Worm (Caenorhabditis elegans) whole organism, L1 larva: ENCODE data around the gene fmi-1.

Experiments used
- C16A3.4 ChIP-seq: fragments of 150-350 bp; optimal IDR thresholded peaks from 2 replicates; lab custom pipeline; 2014; ENCODE audit warnings: missing biosample characterization, missing genetic modification characterization
- aha-1 ChIP-seq: fragments of 150-350 bp; optimal IDR thresholded peaks from 2 replicates; lab custom pipeline; 2014; ENCODE audit warnings: missing biosample characterization, missing genetic modification characterization
- alr-1 ChIP-seq: fragments of 200-800 bp; sonication (Bioruptor generic); optimal IDR thresholded peaks from 2 replicates; lab custom pipeline; 2018; ENCODE audit warnings: borderline replicate concordance, mild to moderate bottlenecking, missing genetic modification characterization, missing compliant biosample characterization
- aly-2 ChIP-seq: fragments of 150-350 bp; optimal IDR thresholded peaks from 2 replicates; lab custom pipeline; 2014; ENCODE audit warnings: missing biosample characterization, missing genetic modification characterization
- ceh-63 ChIP-seq: fragments of 200-800 bp; sonication (Bioruptor generic); optimal IDR thresholded peaks from 2 replicates; lab custom pipeline; 2018; ENCODE audit warnings: mild to moderate bottlenecking, missing genetic modification characterization, missing compliant biosample characterization
- ceh-82 ChIP-seq, 3 experiments: fragments of 150-350 bp in 1 of 3; sonication (generic microtip) in 2 of 3; optimal IDR thresholded peaks; 2 replicates each; lab custom pipeline; 2014 to 2017; ENCODE audit warnings: missing biosample characterization in 3 of 3, missing genetic modification characterization in 3 of 3
- ces-1 ChIP-seq: fragments of 150-350 bp; optimal IDR thresholded peaks from 2 replicates; lab custom pipeline; 2014; ENCODE audit warnings: missing biosample characterization, missing genetic modification reagents, missing genetic modification characterization
- dsc-1 ChIP-seq: sonication (generic microtip); optimal IDR thresholded peaks from 2 replicates; lab custom pipeline; 2016; ENCODE audit warnings: mild to moderate bottlenecking, missing genetic modification characterization, missing compliant biosample characterization
- efl-1 ChIP-seq, 4 experiments: fragments of 150-350 bp; optimal IDR thresholded peaks in 3 of 4; peaks in 1 of 4; 1 replicate in 1 of 4; 2 replicates in 3 of 4; lab custom pipeline; 2014; ENCODE audit warnings: missing biosample characterization in 2 of 4, missing genetic modification characterization in 2 of 4, missing genetic modification reagents in 2 of 4
- egl-27 ChIP-seq, 2 experiments: fragments of 150-350 bp in 1 of 2; sonication (generic microtip); optimal IDR thresholded peaks; 3 replicates each; lab custom pipeline; 2017 to 2018; ENCODE audit warnings: missing biosample characterization in 2 of 2, missing genetic modification characterization in 2 of 2, missing genetic modification reagents in 2 of 2
- elt-2 ChIP-seq: sonication (generic microtip); optimal IDR thresholded peaks from 2 replicates; lab custom pipeline; 2016; ENCODE audit warnings: missing genetic modification characterization, mild to moderate bottlenecking, inconsistent platforms, missing compliant biosample characterization, missing genetic modification reagents
- fkh-10 ChIP-seq: sonication (generic microtip); optimal IDR thresholded peaks from 2 replicates; lab custom pipeline; 2017; ENCODE audit warnings: missing biosample characterization, missing genetic modification reagents, missing genetic modification characterization
- fos-1 ChIP-seq: fragments of 150-350 bp; optimal IDR thresholded peaks from 2 replicates; lab custom pipeline; 2014; ENCODE audit warnings: missing biosample characterization, missing genetic modification characterization
- hlh-17 ChIP-seq: fragments of 200-800 bp; sonication (Bioruptor generic); optimal IDR thresholded peaks from 2 replicates; lab custom pipeline; 2018; ENCODE audit warnings: missing genetic modification characterization, mild to moderate bottlenecking, missing compliant biosample characterization, moderate library complexity, borderline replicate concordance
- irx-1 ChIP-seq: sonication (generic microtip); optimal IDR thresholded peaks from 2 replicates; lab custom pipeline; 2016; ENCODE audit warnings: missing genetic modification characterization, missing compliant biosample characterization
- jun-1 ChIP-seq: fragments of 150-350 bp; optimal IDR thresholded peaks from 2 replicates; lab custom pipeline; 2014; ENCODE audit warnings: missing biosample characterization, missing genetic modification reagents, missing genetic modification characterization
- lin-13 ChIP-seq: fragments of 150-350 bp; optimal IDR thresholded peaks from 2 replicates; lab custom pipeline; 2014; ENCODE audit warnings: missing biosample characterization, missing genetic modification reagents, missing genetic modification characterization
- lin-15B ChIP-seq: fragments of 150-350 bp; sonication (generic microtip); optimal IDR thresholded peaks from 3 replicates; lab custom pipeline; 2014; ENCODE audit warnings: missing biosample characterization, missing genetic modification characterization
- lin-35 ChIP-seq, 2 experiments: fragments of 150-350 bp; optimal IDR thresholded peaks; 2 replicates each; lab custom pipeline; 2014; ENCODE audit warnings: missing biosample characterization in 2 of 2, missing genetic modification characterization in 2 of 2, missing genetic modification reagents in 2 of 2
- lin-39 ChIP-seq: fragments of 150-350 bp; optimal IDR thresholded peaks from 2 replicates; lab custom pipeline; 2014; ENCODE audit warnings: missing biosample characterization, missing genetic modification reagents, missing genetic modification characterization
- lir-3 ChIP-seq: sonication (generic microtip); optimal IDR thresholded peaks from 2 replicates; lab custom pipeline; 2016; ENCODE audit warnings: mild to moderate bottlenecking, missing genetic modification characterization, moderate library complexity, missing compliant biosample characterization; ENCODE audit not compliant: poor library complexity
- lsy-2 ChIP-seq, 2 experiments: fragments of 150-350 bp; optimal IDR thresholded peaks; 2 replicates each; lab custom pipeline; 2014; ENCODE audit warnings: missing biosample characterization in 2 of 2, missing genetic modification characterization in 2 of 2
- mdl-1 ChIP-seq, 2 experiments: fragments of 150-350 bp; optimal IDR thresholded peaks; 2 replicates each; lab custom pipeline; 2014 to 2017; ENCODE audit warnings: missing biosample characterization in 2 of 2, missing genetic modification characterization in 2 of 2, inconsistent platforms in 1 of 2
- mef-2 ChIP-seq: fragments of 150-350 bp; optimal IDR thresholded peaks from 2 replicates; lab custom pipeline; 2014; ENCODE audit warnings: missing biosample characterization, missing genetic modification characterization
- mep-1 ChIP-seq: fragments of 150-350 bp; optimal IDR thresholded peaks from 2 replicates; lab custom pipeline; 2014; ENCODE audit warnings: missing biosample characterization, missing genetic modification characterization
- nhr-11 ChIP-seq: fragments of 150-350 bp; optimal IDR thresholded peaks from 2 replicates; lab custom pipeline; 2014; ENCODE audit warnings: missing biosample characterization, missing genetic modification characterization
- nhr-28 ChIP-seq: fragments of 150-350 bp; optimal IDR thresholded peaks from 2 replicates; lab custom pipeline; 2014; ENCODE audit warnings: missing biosample characterization, missing genetic modification characterization
- nhr-47 ChIP-seq: sonication (generic microtip); optimal IDR thresholded peaks from 2 replicates; lab custom pipeline; 2016; ENCODE audit warnings: mild to moderate bottlenecking, missing genetic modification characterization, moderate library complexity, missing compliant biosample characterization
- nhr-71 ChIP-seq: sonication (generic microtip); optimal IDR thresholded peaks from 2 replicates; lab custom pipeline; 2016; ENCODE audit warnings: mild to moderate bottlenecking, missing genetic modification characterization, moderate library complexity, missing compliant biosample characterization
- nhr-77 ChIP-seq: fragments of 150-350 bp; optimal IDR thresholded peaks from 2 replicates; lab custom pipeline; 2014; ENCODE audit warnings: missing biosample characterization, missing genetic modification characterization
- nhr-85 ChIP-seq: sonication (generic microtip); peaks from one replicate; lab custom pipeline; 2016; ENCODE audit warnings: missing genetic modification characterization, inconsistent platforms, missing compliant biosample characterization
- pag-3 ChIP-seq: sonication (generic microtip); optimal IDR thresholded peaks from 2 replicates; lab custom pipeline; 2017; ENCODE audit warnings: missing genetic modification characterization, mild to moderate bottlenecking, missing compliant biosample characterization, antibody characterized with exemption, borderline replicate concordance; ENCODE audit not compliant: insufficient read depth
- pax-3 ChIP-seq: fragments of 200-800 bp; sonication (Bioruptor generic); optimal IDR thresholded peaks from 2 replicates; lab custom pipeline; 2018; ENCODE audit warnings: mild to moderate bottlenecking, missing genetic modification characterization, moderate library complexity, missing compliant biosample characterization
- pqm-1 ChIP-seq: sonication (generic microtip); optimal IDR thresholded peaks from 3 replicates; lab custom pipeline; 2017; ENCODE audit warnings: missing biosample characterization, missing genetic modification characterization
- snu-23 ChIP-seq: sonication (generic microtip); optimal IDR thresholded peaks from 2 replicates; lab custom pipeline; 2016; ENCODE audit warnings: missing genetic modification characterization, missing compliant biosample characterization
- sox-4 ChIP-seq: sonication (generic microtip); optimal IDR thresholded peaks from 2 replicates; lab custom pipeline; 2016; ENCODE audit warnings: missing genetic modification characterization, missing compliant biosample characterization
- sptf-1 ChIP-seq: fragments of 150-350 bp; optimal IDR thresholded peaks from 2 replicates; lab custom pipeline; 2014; ENCODE audit warnings: missing biosample characterization, missing genetic modification characterization
- sup-37 ChIP-seq: fragments of 200-800 bp; sonication (Bioruptor generic); optimal IDR thresholded peaks from 2 replicates; lab custom pipeline; 2018; ENCODE audit warnings: mild to moderate bottlenecking, missing genetic modification characterization, missing compliant biosample characterization
- swsn-7 ChIP-seq: sonication (generic microtip); optimal IDR thresholded peaks from 2 replicates; lab custom pipeline; 2016; ENCODE audit warnings: missing genetic modification characterization, missing compliant biosample characterization
- tbx-2 ChIP-seq: sonication (generic microtip); optimal IDR thresholded peaks from 2 replicates; lab custom pipeline; 2016; ENCODE audit warnings: missing genetic modification characterization, missing compliant biosample characterization
- tlp-1 ChIP-seq: fragments of 150-350 bp; optimal IDR thresholded peaks from 2 replicates; lab custom pipeline; 2014; ENCODE audit warnings: missing biosample characterization, missing genetic modification characterization
- unc-130 ChIP-seq: fragments of 150-350 bp; optimal IDR thresholded peaks from 2 replicates; lab custom pipeline; 2017; ENCODE audit warnings: missing biosample characterization, missing genetic modification characterization, inconsistent platforms
- unc-30 ChIP-seq: sonication (generic microtip); optimal IDR thresholded peaks from 2 replicates; lab custom pipeline; 2017; ENCODE audit warnings: missing biosample characterization, missing genetic modification characterization
- unc-62 ChIP-seq: fragments of 150-350 bp; optimal IDR thresholded peaks from 2 replicates; lab custom pipeline; 2014; ENCODE audit warnings: missing biosample characterization, missing genetic modification reagents, missing genetic modification characterization
- xbp-1 ChIP-seq: sonication (generic microtip); optimal IDR thresholded peaks from 2 replicates; lab custom pipeline; 2016; ENCODE audit warnings: missing genetic modification characterization, missing compliant biosample characterization
- zip-4 ChIP-seq: fragments of 200-800 bp; sonication (Bioruptor generic); optimal IDR thresholded peaks from 2 replicates; lab custom pipeline; 2018; ENCODE audit warnings: mild to moderate bottlenecking, missing genetic modification characterization, moderate library complexity, missing compliant biosample characterization
- ztf-11 ChIP-seq, 2 experiments: sonication (generic microtip); optimal IDR thresholded peaks; 2 replicates each; lab custom pipeline; 2016 to 2017; ENCODE audit warnings: missing genetic modification characterization in 2 of 2, missing biosample characterization in 1 of 2, missing compliant biosample characterization in 1 of 2
- ztf-4 ChIP-seq: fragments of 150-350 bp; optimal IDR thresholded peaks from 2 replicates; lab custom pipeline; 2014; ENCODE audit warnings: missing biosample characterization, missing genetic modification characterization

fmi-1 gene

ce11 chrV:13082442-13083126 is 63.7 kb downstream of the fmi-1 start, which contains the start of gene C34B4.2 (continued):
- TF ChIP-seq irx-1 (tag; lab: Kevin White, UChicago) (peak; percentile 63), pqm-1 (tag; lab: Kevin White, UChicago) (no peak), efl-1 (optimal IDR thresholded peaks at IDR 0.05; lab: Kevin White, UChicago) (peak; percentile 29 to 55), efl-1 (GFP tag; optimal IDR thresholded peaks at IDR 0.05 in 1 of 2; lab: Kevin White, UChicago) (peak in 1 of 2 experiments; percentile 48), lir-3 (no peak), nhr-85 (tag; lab: Kevin White, UChicago) (peak; percentile 66), dsc-1 (tag; lab: Kevin White, UChicago) (peak; percentile 32), nhr-77 (tag; lab: Kevin White, UChicago) (peak; percentile 88), lin-39 (tag; lab: Kevin White, UChicago) (peak; percentile 71), egl-27 (tag; optimal IDR thresholded peaks at IDR 0.05; lab: Kevin White, UChicago) (peak; percentile 81 to 84), tlp-1 (tag; lab: Kevin White, UChicago) (no peak), ceh-63 (GFP tag; lab: Kevin White, UChicago) (no peak), swsn-7 (tag; lab: Kevin White, UChicago) (peak; percentile 64), pax-3 (tag; lab: Kevin White, UChicago) (peak; percentile 84), aha-1 (tag; lab: Kevin White, UChicago) (peak; percentile 92), ztf-4 (peak; percentile 67), fos-1 (tag; lab: Kevin White, UChicago) (no peak), sox-4 (tag; lab: Kevin White, UChicago) (peak; percentile 32), nhr-28 (tag; lab: Kevin White, UChicago) (no peak), lin-15B (tag; lab: Kevin White, UChicago) (no peak), ztf-11 (tag; optimal IDR thresholded peaks at IDR 0.05; lab: Kevin White, UChicago) (no peak), lin-35 (GFP tag; optimal IDR thresholded peaks at IDR 0.05; lab: Kevin White, UChicago) (peak; percentile 33 to 34), aly-2 (tag; lab: Kevin White, UChicago) (peak; percentile 14), lsy-2 (tag; optimal IDR thresholded peaks at IDR 0.05; lab: Kevin White, UChicago) (peak; percentile 24 to 68), alr-1 (tag; lab: Kevin White, UChicago) (no peak), tbx-2 (tag; lab: Kevin White, UChicago) (peak; percentile 87), xbp-1 (tag; lab: Kevin White, UChicago) (peak; percentile 37), unc-62 (GFP tag; lab: Kevin White, UChicago) (no peak), unc-30 (tag; lab: Kevin White, UChicago) (no peak), jun-1 (tag; lab: Kevin White, UChicago) (no peak), sup-37 (GFP tag; lab: Kevin White, UChicago) (no peak), ces-1 (GFP tag; lab: Kevin White, UChicago) (no peak), nhr-11 (tag; lab: Kevin White, UChicago) (peak; percentile 25), mef-2 (tag; lab: Kevin White, UChicago) (peak; percentile 22), nhr-47 (tag; lab: Kevin White, UChicago) (peak; percentile 57), unc-130 (peak; percentile 39), fkh-10 (peak; percentile 27), C16A3.4 (tag; lab: Kevin White, UChicago) (peak; percentile 35), sptf-1 (tag; lab: Kevin White, UChicago) (no peak), pag-3 (tag; lab: Kevin White, UChicago) (no peak), hlh-17 (GFP tag; lab: Kevin White, UChicago) (no peak), snu-23 (GFP tag; lab: Kevin White, UChicago) (peak; percentile 68), mep-1 (tag; lab: Kevin White, UChicago) (peak; percentile 68), lin-13 (GFP tag; lab: Kevin White, UChicago) (peak; percentile 49), nhr-71 (tag; lab: Kevin White, UChicago) (peak; percentile 93), elt-2 (tag; lab: Kevin White, UChicago) (peak; percentile 76), zip-4 (peak; percentile 40), ceh-82 (tag; optimal IDR thresholded peaks at IDR 0.05; lab: Kevin White, UChicago) (peak in 1 of 3 experiments; percentile 24), mdl-1 (tag; optimal IDR thresholded peaks at IDR 0.05; lab: Kevin White, UChicago) (peak in 1 of 2 experiments; percentile 79)
